Fruit fly (Drosophila melanogaster) whole organism, embryonic: ENCODE data around the gene GstD11.

Experiments used
- Awh ChIP-seq: fragments of 200-800 bp; sonication (Bioruptor generic); IDR thresholded peaks from 2 replicates; pipeline ENCODE4, ENCODE4 v1.3.6; 2022; ENCODE audit warnings: missing biosample characterization, missing genetic modification characterization
- Blimp-1 ChIP-seq: fragments of 200-800 bp; sonication (Bioruptor generic); optimal IDR thresholded peaks from 3 replicates; lab custom pipeline; 2018; ENCODE audit warnings: missing biosample characterization, missing genetic modification characterization, mild to moderate bottlenecking, moderate library complexity, missing genetic modification reagents
- CG1024 ChIP-seq: fragments of 200-800 bp; sonication (Bioruptor generic); IDR thresholded peaks from 2 replicates; pipeline ENCODE4 v1.3.6; 2022; ENCODE audit warnings: missing biosample characterization, missing genetic modification characterization
- CG10543 ChIP-seq: fragments of 200-800 bp; sonication (Bioruptor generic); optimal IDR thresholded peaks from 3 replicates; lab custom pipeline; 2017; ENCODE audit warnings: missing biosample characterization, mild to moderate bottlenecking, missing genetic modification characterization, moderate library complexity
- CG12155 ChIP-seq: fragments of 200-800 bp; sonication (Bioruptor generic); optimal IDR thresholded peaks from 3 replicates; lab custom pipeline; 2016; ENCODE audit warnings: missing biosample characterization, missing genetic modification characterization
- CG12769 ChIP-seq: fragments of 200-800 bp; sonication (Bioruptor generic); optimal IDR thresholded peaks from 2 replicates; lab custom pipeline; 2019; ENCODE audit warnings: missing biosample characterization, mild to moderate bottlenecking, missing genetic modification characterization, moderate library complexity
- CG13287 ChIP-seq: fragments of 200-800 bp; sonication (Bioruptor generic); IDR thresholded peaks from 2 replicates; pipeline ENCODE4 v1.3.6; 2022; ENCODE audit warnings: missing biosample characterization, missing genetic modification characterization; ENCODE audit not compliant: partially characterized antibody
- CG13624 ChIP-seq: fragments of 200-800 bp; sonication (Bioruptor generic); optimal IDR thresholded peaks from 2 replicates; lab custom pipeline; 2016; ENCODE audit warnings: missing biosample characterization, missing genetic modification characterization
- CG13775 ChIP-seq: fragments of 200-800 bp; sonication (Bioruptor generic); optimal IDR thresholded peaks from 3 replicates; lab custom pipeline; 2017; ENCODE audit warnings: missing biosample characterization, mild to moderate bottlenecking, missing genetic modification characterization
- CG1647 ChIP-seq: fragments of 200-800 bp; sonication (Bioruptor generic); optimal IDR thresholded peaks from 3 replicates; lab custom pipeline; 2016; ENCODE audit warnings: missing biosample characterization, missing genetic modification characterization
- CG17568 ChIP-seq: fragments of 200-800 bp; sonication (Bioruptor generic); optimal IDR thresholded peaks from 2 replicates; lab custom pipeline; 2018; ENCODE audit warnings: missing biosample characterization, mild to moderate bottlenecking, missing genetic modification characterization, moderate library complexity
- CG17912 ChIP-seq: fragments of 200-800 bp; sonication (Bioruptor generic); optimal IDR thresholded peaks from 2 replicates; lab custom pipeline; 2018; ENCODE audit warnings: missing biosample characterization, mild to moderate bottlenecking, missing genetic modification characterization
- CG5180 ChIP-seq: fragments of 200-800 bp; sonication (Bioruptor generic); optimal IDR thresholded peaks from 3 replicates; lab custom pipeline; 2017; ENCODE audit warnings: missing biosample characterization, missing genetic modification characterization, mild to moderate bottlenecking, moderate library complexity, missing genetic modification reagents
- CG6765 ChIP-seq: fragments of 200-800 bp; sonication (Bioruptor generic); optimal IDR thresholded peaks from 3 replicates; lab custom pipeline; 2017; ENCODE audit warnings: missing biosample characterization, mild to moderate bottlenecking, missing genetic modification characterization
- CG7372 ChIP-seq: fragments of 200-800 bp; sonication (Bioruptor generic); IDR thresholded peaks from 2 replicates; pipeline ENCODE4 v1.3.6; 2022; ENCODE audit warnings: missing biosample characterization, missing genetic modification characterization
- CG9727 ChIP-seq: fragments of 200-800 bp; sonication (Bioruptor generic); optimal IDR thresholded peaks from 3 replicates; lab custom pipeline; 2017; ENCODE audit warnings: missing biosample characterization, mild to moderate bottlenecking, missing genetic modification characterization
- CG9797 ChIP-seq: fragments of 200-800 bp; sonication (Bioruptor generic); optimal IDR thresholded peaks from 3 replicates; lab custom pipeline; 2018; ENCODE audit warnings: missing biosample characterization, mild to moderate bottlenecking, missing genetic modification characterization
- Dfd ChIP-seq, 2 experiments: fragments of >200 bp; optimal IDR thresholded peaks; 2 replicates each; lab custom pipeline; 2017; ENCODE audit warnings: missing biosample characterization in 2 of 2, missing genetic modification characterization in 2 of 2
- Dip3 ChIP-seq: fragments of 200-800 bp; sonication (Bioruptor generic); optimal IDR thresholded peaks from 3 replicates; lab custom pipeline; 2016; ENCODE audit warnings: missing biosample characterization, missing genetic modification characterization
- Drgx ChIP-seq: fragments of 200-800 bp; sonication (Bioruptor generic); IDR thresholded peaks from 2 replicates; pipeline ENCODE4 v1.3.6; 2022; ENCODE audit warnings: missing biosample characterization, missing genetic modification characterization
- Jarid2 ChIP-seq: fragments of 200-800 bp; sonication (Bioruptor generic); optimal IDR thresholded peaks from 3 replicates; lab custom pipeline; 2017; ENCODE audit warnings: mild to moderate bottlenecking, missing biosample characterization, missing genetic modification reagents, missing genetic modification characterization
- Med ChIP-seq: fragments of 200-800 bp; sonication (Bioruptor generic); peaks from one replicate; lab custom pipeline; 2016; ENCODE audit warnings: missing biosample characterization, missing genetic modification characterization, mild to moderate bottlenecking, inconsistent platforms, moderate library complexity
- Opbp ChIP-seq: fragments of 200-800 bp; sonication (Bioruptor generic); IDR thresholded peaks from 3 replicates; pipeline ENCODE4 v1.3.6; 2022; ENCODE audit warnings: missing biosample characterization, missing genetic modification characterization; ENCODE audit not compliant: partially characterized antibody
- Ptx1 ChIP-seq: fragments of 200-800 bp; sonication (Bioruptor generic); IDR thresholded peaks from 2 replicates; pipeline ENCODE4 v1.3.6; 2022; ENCODE audit warnings: missing biosample characterization, missing genetic modification characterization
- Rfx ChIP-seq: fragments of 200-800 bp; sonication (Bioruptor generic); IDR thresholded peaks from 2 replicates; pipeline ENCODE4 v1.3.6; 2022; ENCODE audit warnings: missing biosample characterization, missing genetic modification characterization
- Trl ChIP-seq, 3 experiments: fragments of >200 bp in 2 of 3; fragments of 200-800 bp in 1 of 3; sonication (Bioruptor generic) in 1 of 3; optimal IDR thresholded peaks; 2 replicates in 1 of 3; 3 replicates in 2 of 3; lab custom pipeline; 2016 to 2017; ENCODE audit warnings: missing biosample characterization in 1 of 3, missing genetic modification characterization in 1 of 3
- abd-A ChIP-seq: fragments of 200-800 bp; sonication (Bioruptor generic); optimal IDR thresholded peaks from 3 replicates; lab custom pipeline; 2019; ENCODE audit warnings: missing biosample characterization, mild to moderate bottlenecking, missing genetic modification characterization, moderate library complexity
- ato ChIP-seq: fragments of 200-800 bp; sonication (Bioruptor generic); IDR thresholded peaks from 2 replicates; pipeline ENCODE4 v1.3.6; 2022; ENCODE audit warnings: missing biosample characterization, missing genetic modification characterization; ENCODE audit not compliant: partially characterized antibody
- bbx ChIP-seq: fragments of 200-800 bp; sonication (Bioruptor generic); IDR thresholded peaks from 2 replicates; pipeline ENCODE4 v1.3.6; 2022; ENCODE audit warnings: missing biosample characterization, missing genetic modification characterization; ENCODE audit not compliant: partially characterized antibody
- bowl ChIP-seq: fragments of 200-800 bp; sonication (Bioruptor generic); IDR thresholded peaks from 2 replicates; pipeline ENCODE4 v1.3.6; 2022; ENCODE audit warnings: missing biosample characterization, missing genetic modification characterization
- chn ChIP-seq: fragments of 200-800 bp; sonication (Bioruptor generic); optimal IDR thresholded peaks from 2 replicates; lab custom pipeline; 2016; ENCODE audit warnings: missing biosample characterization, missing genetic modification characterization
- ci ChIP-seq: fragments of 200-800 bp; sonication (Bioruptor generic); IDR thresholded peaks from 3 replicates; pipeline ENCODE4 v1.3.6; 2022; ENCODE audit warnings: missing biosample characterization, missing genetic modification characterization
- crol ChIP-seq: fragments of 200-800 bp; sonication (Bioruptor generic); IDR thresholded peaks from 2 replicates; pipeline ENCODE4 v1.3.6; 2022; ENCODE audit warnings: missing biosample characterization, missing genetic modification characterization
- gce ChIP-seq: fragments of 200-800 bp; sonication (Bioruptor generic); IDR thresholded peaks from 3 replicates; pipeline ENCODE4 v1.3.6; 2022; ENCODE audit warnings: missing biosample characterization, missing genetic modification characterization
- ham ChIP-seq: fragments of 200-800 bp; sonication (Bioruptor generic); IDR thresholded peaks from 2 replicates; pipeline ENCODE4 v1.3.6; 2022; ENCODE audit warnings: missing biosample characterization, missing genetic modification characterization
- kni ChIP-seq: fragments of 200-800 bp; sonication (Bioruptor generic); optimal IDR thresholded peaks from 3 replicates; lab custom pipeline; 2017; ENCODE audit warnings: mild to moderate bottlenecking, missing biosample characterization, missing genetic modification reagents, missing genetic modification characterization
- oc ChIP-seq: fragments of 200-800 bp; sonication (Bioruptor generic); optimal IDR thresholded peaks from 2 replicates; lab custom pipeline; 2018; ENCODE audit warnings: missing biosample characterization, mild to moderate bottlenecking, missing genetic modification characterization, moderate library complexity
- onecut ChIP-seq: fragments of 200-800 bp; sonication (Bioruptor generic); IDR thresholded peaks from 2 replicates; pipeline ENCODE4 v1.3.6; 2022; ENCODE audit warnings: missing biosample characterization, missing genetic modification characterization
- rib ChIP-seq: fragments of 200-800 bp; sonication (Bioruptor generic); IDR thresholded peaks from 2 replicates; pipeline ENCODE4 v1.3.6; 2022; ENCODE audit warnings: missing biosample characterization, missing genetic modification characterization
- row ChIP-seq: fragments of 200-800 bp; sonication (Bioruptor generic); IDR thresholded peaks from 3 replicates; pipeline ENCODE4 v1.3.6; 2022; ENCODE audit warnings: missing biosample characterization, missing genetic modification characterization
- sd ChIP-seq: fragments of 200-800 bp; sonication (Bioruptor generic); optimal IDR thresholded peaks from 3 replicates; lab custom pipeline; 2018; ENCODE audit warnings: missing biosample characterization, mild to moderate bottlenecking, missing genetic modification characterization, moderate library complexity
- sqz ChIP-seq: fragments of 200-800 bp; sonication (Bioruptor generic); optimal IDR thresholded peaks from 3 replicates; lab custom pipeline; 2018; ENCODE audit warnings: missing biosample characterization, mild to moderate bottlenecking, missing genetic modification characterization
- stc ChIP-seq: fragments of 200-800 bp; sonication (Bioruptor generic); IDR thresholded peaks from 2 replicates; pipeline ENCODE4 v1.3.6; 2022; ENCODE audit warnings: missing biosample characterization, missing genetic modification characterization
- tin ChIP-seq: fragments of 200-800 bp; sonication (Bioruptor generic); optimal IDR thresholded peaks from 3 replicates; lab custom pipeline; 2016; ENCODE audit warnings: missing biosample characterization, missing genetic modification characterization
- tup ChIP-seq: fragments of 200-800 bp; sonication (Bioruptor generic); optimal IDR thresholded peaks from 2 replicates; lab custom pipeline; 2016; ENCODE audit warnings: missing biosample characterization, mild to moderate bottlenecking, missing genetic modification characterization, moderate library complexity
- z ChIP-seq: fragments of 200-800 bp; sonication (Bioruptor generic); IDR thresholded peaks from 3 replicates; pipeline ENCODE4 v1.3.6; 2022; ENCODE audit warnings: missing biosample characterization, missing genetic modification characterization

The GstD11 gene

DNA sequence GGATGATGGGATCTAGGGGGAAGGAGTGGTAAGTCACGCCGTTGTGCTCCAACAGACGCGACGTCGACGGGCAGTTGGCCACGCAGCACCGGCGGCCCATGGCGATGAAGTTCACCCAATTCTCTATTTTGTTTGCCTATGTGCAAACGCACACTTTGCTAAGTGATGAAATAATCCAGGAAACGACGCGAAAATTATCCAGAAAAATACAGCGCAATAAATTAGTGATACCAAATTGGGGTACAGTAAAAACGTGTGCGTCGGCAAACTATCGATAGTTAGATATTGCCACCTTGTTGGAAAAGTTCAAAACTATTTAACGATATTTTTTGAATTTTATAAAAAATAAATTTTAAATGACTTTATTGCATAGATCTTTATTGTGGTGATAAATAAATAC is 27.1 kb upstream of the GstD11 start, which contains the start of gene MBD-R2 (continued):
- TF ChIP-seq bbx = peak; percentile 61
- no peak for TF ChIP-seq tin
- TF ChIP-seq CG9797 (GFP tag; lab: Kevin White, UChicago) = peak; percentile 60
- TF ChIP-seq, all 482 proteins: peak for 75

DNA sequence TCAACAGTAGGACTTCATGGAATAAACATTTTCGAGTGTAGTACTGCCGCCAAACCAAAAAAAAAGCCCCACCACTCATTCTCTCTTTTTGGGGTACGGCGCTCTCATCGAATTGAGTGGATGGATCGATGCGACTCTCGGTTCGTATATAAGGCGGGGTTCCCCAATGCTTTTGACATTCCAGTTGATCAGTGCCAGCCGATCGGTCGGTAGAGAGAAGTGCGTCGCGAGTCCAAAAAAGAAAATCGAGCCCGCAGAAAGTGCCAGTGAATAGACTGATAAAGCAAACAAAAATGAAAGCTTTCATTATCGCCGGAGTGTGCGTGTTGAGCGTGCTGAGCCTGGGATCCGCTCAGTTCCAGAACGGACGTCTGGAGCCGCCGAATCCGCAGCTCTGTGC is 23.3 kb upstream of the GstD11 start, which contains the start of gene CG4115:
CG4115 (plus strand) TSS at position 172 of the 400 bp plus-strand sequence.
- peak; percentile 40 for TF ChIP-seq sqz (GFP tag; lab: Kevin White, UChicago)
- TF ChIP-seq Rfx (GFP tag; lab: Robert Waterston, UW) = peak; percentile 16; the same call in 1 of the 2 replicates
- TF ChIP-seq ham (GFP tag; lab: Robert Waterston, UW) = peak; percentile 29; the same call in 1 of the 2 replicates
- TF ChIP-seq gce (GFP tag; lab: Robert Waterston, UW) = 0 out of 3 replicates have a peak, but pooled peaks have one; percentile 15
- 0 out of 2 replicates have a peak, but pooled peaks have one; percentile 10 for TF ChIP-seq stc (GFP tag; lab: Robert Waterston, UW)
- TF ChIP-seq Med (GFP tag; lab: Kevin White, UChicago) = peak; percentile 66
- TF ChIP-seq Opbp = 0 out of 3 replicates have a peak, but pooled peaks have one; percentile 4
- peak; percentile 13 for TF ChIP-seq CG12769
- TF ChIP-seq rib (GFP tag; lab: Robert Waterston, UW) = 0 out of 2 replicates have a peak, but pooled peaks have one; percentile 21
- peak; percentile 80 for TF ChIP-seq z
- TF ChIP-seq CG1024 = no peak
- TF ChIP-seq CG17568 (GFP tag; lab: Kevin White, UChicago) = no peak
- peak; percentile 67 for TF ChIP-seq onecut (GFP tag; lab: Robert Waterston, UW)
- peak; percentile 24; the same call in 1 of the 2 replicates for TF ChIP-seq CG13287 (GFP tag; lab: Robert Waterston, UW)
- TF ChIP-seq Jarid2 (GFP tag; lab: Kevin White, UChicago) = peak; percentile 40
- no peak for TF ChIP-seq CG10543 (GFP tag; lab: Kevin White, UChicago)
- peak; percentile 7 to 32 for TF ChIP-seq Trl (optimal IDR thresholded peaks at IDR 0.05; lab: Kevin White, UChicago)
- TF ChIP-seq Trl (GFP tag; optimal IDR thresholded peaks at IDR 0.05; lab: Kevin White, UChicago) = no peak
- peak; percentile 80 for TF ChIP-seq sd (tag; lab: Kevin White, UChicago)
- peak; percentile 23 for TF ChIP-seq kni (GFP tag; lab: Kevin White, UChicago)
- 0 out of 3 replicates have a peak, but pooled peaks have one; percentile 49 for TF ChIP-seq ci
- no peak for TF ChIP-seq Dip3
- no peak for TF ChIP-seq tup (GFP tag; lab: Kevin White, UChicago)
- TF ChIP-seq row (GFP tag; lab: Robert Waterston, UW) = 0 out of 3 replicates have a peak, but pooled peaks have one; percentile 5
- peak; percentile 93 for TF ChIP-seq Blimp-1 (GFP tag; lab: Kevin White, UChicago)

- TF ChIP-seq Ptx1 (no peak), CG9727 (GFP tag; lab: Kevin White, UChicago) (no peak), CG1647 (no peak), CG12769 (no peak), CG7372 (no peak), CG6765 (GFP tag; lab: Kevin White, UChicago) (no peak), Dfd (GFP tag; optimal IDR thresholded peaks at IDR 0.05; lab: Kevin White, UChicago) (no peak), sd (tag; lab: Kevin White, UChicago) (peak; percentile 18), CG17912 (GFP tag; lab: Kevin White, UChicago) (no peak), CG12155 (GFP tag; lab: Kevin White, UChicago) (no peak), sqz (GFP tag; lab: Kevin White, UChicago) (peak; percentile 73), chn (GFP tag; lab: Kevin White, UChicago) (no peak), CG5180 (GFP tag; lab: Kevin White, UChicago) (no peak), abd-A (tag; lab: Kevin White, UChicago) (peak; percentile 33), Blimp-1 (GFP tag; lab: Kevin White, UChicago) (peak; percentile 97), oc (tag; lab: Kevin White, UChicago) (peak; percentile 32), CG13775 (GFP tag; lab: Kevin White, UChicago) (no peak), CG13624 (GFP tag; lab: Kevin White, UChicago) (no peak), crol (GFP tag; lab: Robert Waterston, UW) (no peak), kni (GFP tag; lab: Kevin White, UChicago) (peak; percentile 92), bowl (GFP tag; lab: Robert Waterston, UW) (no peak), Drgx (no peak), ato (GFP tag; lab: Robert Waterston, UW) (no peak), Awh (GFP tag; lab: Robert Waterston, UW) (0 out of 2 replicates have a peak, but pooled peaks have one; percentile 21)
Measured at dm6 chr3R:12361962-12362497, 21.1 kb upstream of the GstD11 start.
